Fruit fly (Drosophila melanogaster): ENCODE results near the gene CG42535.

The CG42535 gene

DNA sequence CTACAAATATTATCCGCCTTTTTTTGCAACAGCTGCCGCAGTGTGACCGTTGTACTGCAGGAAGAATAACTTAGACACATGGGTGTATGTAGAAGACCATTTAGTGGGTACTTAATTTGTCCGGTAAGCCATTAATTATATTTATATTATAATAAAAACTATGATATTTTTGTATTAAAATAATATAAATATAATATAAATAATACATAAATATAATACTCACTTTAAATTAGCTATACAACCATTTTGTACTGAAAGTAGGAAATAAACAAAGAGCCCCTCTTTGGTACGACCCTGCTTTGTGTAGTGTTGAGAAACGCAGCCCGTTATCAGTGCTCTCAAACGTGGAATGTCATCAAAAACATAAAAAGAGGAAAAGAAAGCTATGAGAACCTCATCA, 7.1 kb upstream of the CG42535 start, which contains the start of gene Cnep1r2 (continued):
- peak; percentile 92 for TF ChIP-seq acj6 (GFP tag; optimal IDR thresholded peaks at IDR 0.05)
- peak; percentile 76 for TF ChIP-seq CG11762 (GFP tag; optimal IDR thresholded peaks at IDR 0.05; ENCODE audit: insufficient read depth)
- peak; percentile 89 for TF ChIP-seq CG10669 (GFP tag; optimal IDR thresholded peaks at IDR 0.05)
- TF ChIP-seq CG11902 (GFP tag; optimal IDR thresholded peaks at IDR 0.05), result peak; percentile 85
- TF ChIP-seq eg (GFP tag; IDR thresholded peaks at IDR 0.05), result peak; percentile 94
- TF ChIP-seq Blimp-1 (GFP tag; optimal IDR thresholded peaks at IDR 0.05), result peak; percentile 88
- TF ChIP-seq CG6808 (GFP tag; optimal IDR thresholded peaks at IDR 0.05), result peak; percentile 88
- TF ChIP-seq Eip93F (GFP tag; optimal IDR thresholded peaks at IDR 0.05), result peak; percentile 66
- no peak for TF ChIP-seq CG6276 (GFP tag; optimal IDR thresholded peaks at IDR 0.05)
- TF ChIP-seq salr (GFP tag; optimal IDR thresholded peaks at IDR 0.05), result peak in 1 of 2 experiments; percentile 84
- TF ChIP-seq lz (GFP tag; optimal IDR thresholded peaks at IDR 0.05), result peak; percentile 85

DNA sequence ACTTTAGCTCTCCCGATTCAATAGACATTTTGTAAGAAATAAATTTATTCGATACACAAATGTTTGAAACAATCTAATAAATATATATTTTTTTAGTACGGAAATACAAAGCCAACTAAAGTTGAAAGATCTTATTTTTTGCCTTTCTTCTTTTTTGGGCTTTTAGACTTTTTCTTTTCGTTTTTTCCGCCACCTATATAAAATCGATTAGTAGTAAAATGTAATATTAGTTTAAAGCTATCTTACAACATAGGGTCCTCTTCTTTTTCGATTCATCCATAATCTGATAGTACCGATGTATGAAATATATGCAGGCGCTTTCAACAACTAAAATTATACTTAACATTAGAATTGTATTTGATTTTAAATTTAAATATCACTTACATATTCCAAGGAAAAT, 766 bp downstream of the CG42535 start, which contains the start of gene CG42536:
CG42536 (minus strand) TSS at position 101 of the 400 bp plus-strand sequence.
- TF ChIP-seq CG32006 (GFP tag; optimal IDR thresholded peaks at IDR 0.05), result no peak

DNA sequence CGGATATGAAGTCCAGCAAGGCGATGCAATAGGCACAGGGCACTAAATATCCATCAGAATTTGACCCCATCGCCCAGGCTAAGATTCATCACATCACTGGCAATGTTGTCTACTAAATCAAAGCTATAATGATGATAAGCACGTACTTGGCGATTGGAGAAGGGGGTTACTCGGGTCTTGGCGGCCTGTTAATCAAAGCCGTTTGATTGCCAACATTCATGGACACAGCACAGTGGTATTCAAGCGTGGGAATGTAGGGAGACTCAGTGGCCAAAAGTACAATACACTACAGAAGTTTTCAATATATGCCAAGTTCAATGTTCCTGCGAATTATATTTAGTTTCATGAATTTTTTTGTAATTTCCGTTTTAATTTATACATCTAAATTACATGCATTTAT, 2.4 kb downstream of the CG42535 start, which contains the start of gene CG14151:
CG14151 (minus strand) TSS at position 101 of the 400 bp plus-strand sequence.
- no peak for TF ChIP-seq fkh (GFP tag; optimal IDR thresholded peaks at IDR 0.05)
- no peak for TF ChIP-seq Met (GFP tag; optimal IDR thresholded peaks at IDR 0.05)
- no peak for TF ChIP-seq CG6808 (GFP tag; optimal IDR thresholded peaks at IDR 0.05)
- TF ChIP-seq eg (GFP tag; IDR thresholded peaks at IDR 0.05), result no peak
- TF ChIP-seq CG9139 (GFP tag; optimal IDR thresholded peaks at IDR 0.05), result no peak

DNA sequence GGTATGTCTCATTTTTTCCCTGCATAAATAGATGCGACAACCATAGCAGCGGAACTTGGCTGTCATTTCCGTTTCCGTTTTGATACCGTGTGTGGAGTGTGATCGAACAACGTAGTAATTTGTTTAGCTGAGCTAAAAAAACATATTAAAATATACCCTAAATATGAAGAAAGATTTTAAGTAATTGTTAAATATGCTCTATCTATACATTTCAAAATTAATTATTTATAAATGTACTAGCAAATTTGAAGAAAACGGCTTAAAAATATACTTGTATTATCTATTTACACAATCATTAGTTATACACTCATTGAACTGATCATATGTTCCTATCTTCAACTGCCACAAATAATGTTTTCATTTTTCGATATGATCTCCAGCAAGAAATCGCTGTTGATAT, 4.5 kb downstream of the CG42535 start, which contains the start of gene CG34238:
CG34238 (plus strand) TSS at position 301 of the 400 bp plus-strand sequence.
- TF ChIP-seq fd85E (GFP tag; optimal IDR thresholded peaks at IDR 0.05), result no peak
- TF ChIP-seq Lpt (GFP tag; optimal IDR thresholded peaks at IDR 0.05), result no peak
- TF ChIP-seq Met (GFP tag; optimal IDR thresholded peaks at IDR 0.05), result no peak
- TF ChIP-seq CG15336 (GFP tag; IDR thresholded peaks at IDR 0.05), result no peak
- no peak for TF ChIP-seq CG7368 (GFP tag; optimal IDR thresholded peaks at IDR 0.05)
- no peak for TF ChIP-seq salr (GFP tag; optimal IDR thresholded peaks at IDR 0.05)
- no peak for TF ChIP-seq CG8119 (GFP tag; IDR thresholded peaks at IDR 0.05)
- TF ChIP-seq Eip78C (GFP tag), result no peak
- TF ChIP-seq lz (GFP tag; optimal IDR thresholded peaks at IDR 0.05), result no peak
- TF ChIP-seq Smox (GFP tag; optimal IDR thresholded peaks at IDR 0.05), result no peak
- TF ChIP-seq acj6 (GFP tag; optimal IDR thresholded peaks at IDR 0.05), result no peak
- no peak for TF ChIP-seq dac (GFP tag; optimal IDR thresholded peaks at IDR 0.05)
- TF ChIP-seq fkh (GFP tag; optimal IDR thresholded peaks at IDR 0.05), result no peak
- no peak for TF ChIP-seq spab (GFP tag; optimal IDR thresholded peaks at IDR 0.05)
- TF ChIP-seq pdm3 (GFP tag; optimal IDR thresholded peaks at IDR 0.05), result no peak
- no peak for TF ChIP-seq net (GFP tag; optimal IDR thresholded peaks at IDR 0.05)
- no peak for TF ChIP-seq Sox15 (GFP tag; optimal IDR thresholded peaks at IDR 0.05)

DNA sequence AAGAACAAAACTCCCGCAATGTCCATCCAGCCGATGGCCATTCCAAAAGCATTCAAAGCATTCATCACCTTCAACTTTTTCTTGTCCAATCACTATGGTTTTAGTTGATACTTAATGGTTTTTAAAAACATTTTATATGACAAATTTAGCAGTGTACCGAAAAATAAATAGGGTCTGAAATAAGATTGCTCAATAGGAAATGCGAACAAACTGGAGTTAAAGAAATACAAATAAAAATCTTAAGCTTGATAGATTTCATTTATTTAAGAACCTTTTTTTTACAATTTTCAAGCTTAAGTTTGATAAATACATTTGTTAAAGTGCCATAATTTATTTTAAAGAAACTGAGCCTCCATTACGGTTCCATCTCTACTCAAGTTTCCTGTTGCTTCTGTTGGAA, 5.2 kb downstream of the CG42535 start, which contains the start of gene CG43127:
CG43127 (minus strand) TSS at position 101 of the 400 bp plus-strand sequence.
- TF ChIP-seq CG9139 (GFP tag; optimal IDR thresholded peaks at IDR 0.05), result no peak

DNA sequence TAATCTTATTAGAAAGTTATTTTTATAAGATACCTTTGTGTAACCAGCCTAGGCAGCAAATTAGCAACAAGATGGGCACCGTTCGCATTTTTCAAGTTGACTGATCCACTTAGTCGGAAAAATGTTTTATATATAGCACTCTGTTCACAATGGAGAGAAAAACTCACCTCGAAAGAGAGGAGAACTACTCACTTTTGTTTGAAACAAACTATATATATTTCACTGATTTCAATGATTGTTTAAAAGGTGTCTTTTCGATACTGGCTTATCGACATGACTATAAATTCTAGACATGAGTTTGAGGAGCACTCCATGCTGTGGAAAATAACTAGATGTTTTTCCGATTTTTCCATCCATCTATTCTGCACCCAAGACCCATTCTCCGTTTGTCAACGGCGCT, 7.3 kb downstream of the CG42535 start, which contains the start of gene CG42521:
CG42521 (minus strand) TSS at position 101 of the 400 bp plus-strand sequence.
- TF ChIP-seq Blimp-1 (GFP tag; optimal IDR thresholded peaks at IDR 0.05) (no peak), cyc (GFP tag; optimal IDR thresholded peaks at IDR 0.05) (no peak), CG11294 (GFP tag; IDR thresholded peaks at IDR 0.05) (no peak), esn (GFP tag; optimal IDR thresholded peaks at IDR 0.05) (no peak), CG6792 (GFP tag; optimal IDR thresholded peaks at IDR 0.05) (no peak), achi (GFP tag; optimal IDR thresholded peaks at IDR 0.05) (no peak), net (GFP tag; optimal IDR thresholded peaks at IDR 0.05) (no peak), dsx (GFP tag; optimal IDR thresholded peaks at IDR 0.05; ENCODE audit: poor library complexity, severe bottlenecking) (no peak), dac (GFP tag; optimal IDR thresholded peaks at IDR 0.05) (no peak)
